Worm (Caenorhabditis elegans): ENCODE measurements around the gene F57E7.2.

DNA sequence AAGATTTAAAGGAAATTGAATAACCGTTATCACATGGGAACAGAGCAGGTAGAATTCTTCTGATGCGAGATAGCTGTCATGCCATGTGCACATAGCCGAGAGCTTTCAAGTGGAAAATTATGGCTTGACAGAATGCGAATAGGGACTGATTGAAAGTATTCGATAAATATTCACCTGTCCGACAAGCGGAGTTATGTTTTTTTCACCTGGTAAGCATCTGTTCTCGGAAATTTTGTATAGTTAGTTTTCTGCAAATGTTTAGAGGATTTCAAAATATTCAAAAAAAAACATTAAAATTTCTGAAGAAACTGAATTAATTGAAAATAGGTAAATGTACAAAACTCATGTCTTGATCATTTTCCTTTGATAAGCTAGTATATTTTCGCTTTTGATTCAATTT, 14.6 kb upstream of the F57E7.2 start, which contains the start of gene srh-136:
- TF ChIP-seq tbx-11 (GFP tag; IDR thresholded peaks at IDR 0.05) = no peak
- no peak for TF ChIP-seq ceh-13 (GFP tag; optimal IDR thresholded peaks at IDR 0.05)
- TF ChIP-seq ama-1 (optimal IDR thresholded peaks at IDR 0.05) = no peak
- TF ChIP-seq sea-1 (GFP tag; conservative IDR thresholded peaks at IDR 0.05) = no peak
- no peak for TF ChIP-seq ets-7 (tag; optimal IDR thresholded peaks at IDR 0.05)
- no peak for TF ChIP-seq ceh-36 (tag; optimal IDR thresholded peaks at IDR 0.05)

All from whole organism, early embryonic.